Worm (Caenorhabditis elegans) whole organism, L1 larva: Measurements from ENCODE around the gene C16C10.9.

ENCODE experiments used
- C04F5.9 ChIP-seq: sonication (generic microtip); optimal IDR thresholded peaks from 2 replicates; lab custom pipeline; 2016; ENCODE audit warnings: missing genetic modification characterization, missing compliant biosample characterization
- C16A3.4 ChIP-seq: fragments of 150-350 bp; optimal IDR thresholded peaks from 2 replicates; lab custom pipeline; 2014; ENCODE audit warnings: missing biosample characterization, missing genetic modification characterization
- C34B4.2 ChIP-seq: sonication (generic microtip); optimal IDR thresholded peaks from 2 replicates; lab custom pipeline; 2017; ENCODE audit warnings: mild to moderate bottlenecking, missing genetic modification characterization, missing compliant biosample characterization
- F16B12.6 ChIP-seq: fragments of 150-350 bp; optimal IDR thresholded peaks from 2 replicates; lab custom pipeline; 2014; ENCODE audit warnings: missing biosample characterization, missing genetic modification characterization
- alr-1 ChIP-seq: fragments of 200-800 bp; sonication (Bioruptor generic); optimal IDR thresholded peaks from 2 replicates; lab custom pipeline; 2018; ENCODE audit warnings: borderline replicate concordance, mild to moderate bottlenecking, missing genetic modification characterization, missing compliant biosample characterization
- ama-1 ChIP-seq: fragments of 150-350 bp; optimal IDR thresholded peaks from 2 replicates; lab custom pipeline; 2014
- blmp-1 ChIP-seq: fragments of 150-350 bp; optimal IDR thresholded peaks from 2 replicates; lab custom pipeline; 2014; ENCODE audit warnings: missing biosample characterization, missing genetic modification characterization
- ceh-82 ChIP-seq, 3 experiments: fragments of 150-350 bp in 1 of 3; sonication (generic microtip) in 2 of 3; optimal IDR thresholded peaks; 2 replicates each; lab custom pipeline; 2014 to 2017; ENCODE audit warnings: missing biosample characterization in 3 of 3, missing genetic modification characterization in 3 of 3
- ceh-88 ChIP-seq: fragments of 200-800 bp; sonication (Bioruptor generic); IDR thresholded peaks from 2 replicates; pipeline ENCODE4 v1.3.6; 2022; ENCODE audit warnings: missing genetic modification characterization, missing compliant biosample characterization
- ceh-90 ChIP-seq: sonication (generic microtip); optimal IDR thresholded peaks from 2 replicates; lab custom pipeline; 2016; ENCODE audit warnings: missing genetic modification characterization, missing compliant biosample characterization
- ces-1 ChIP-seq: fragments of 150-350 bp; optimal IDR thresholded peaks from 2 replicates; lab custom pipeline; 2014; ENCODE audit warnings: missing biosample characterization, missing genetic modification reagents, missing genetic modification characterization
- dpl-1 ChIP-seq, 3 experiments: fragments of 150-350 bp in 2 of 3; sonication (generic microtip) in 1 of 3; optimal IDR thresholded peaks; 2 replicates each; lab custom pipeline; 2014 to 2017; ENCODE audit warnings: missing biosample characterization in 3 of 3, missing genetic modification characterization in 3 of 3, missing genetic modification reagents in 3 of 3
- egl-13 ChIP-seq: sonication (generic microtip); optimal IDR thresholded peaks from 2 replicates; lab custom pipeline; 2016; ENCODE audit warnings: missing genotype, missing genetic modification reagents, missing genetic modification characterization, missing compliant biosample characterization
- elt-2 ChIP-seq: sonication (generic microtip); optimal IDR thresholded peaks from 2 replicates; lab custom pipeline; 2016; ENCODE audit warnings: missing genetic modification characterization, mild to moderate bottlenecking, inconsistent platforms, missing compliant biosample characterization, missing genetic modification reagents
- ets-5 ChIP-seq: fragments of 200-800 bp; sonication (Bioruptor generic); IDR thresholded peaks from 2 replicates; pipeline ENCODE4 v1.3.6; 2022; ENCODE audit warnings: missing genetic modification characterization, missing compliant biosample characterization
- fkh-8 ChIP-seq: sonication (generic microtip); optimal IDR thresholded peaks from 2 replicates; lab custom pipeline; 2016; ENCODE audit warnings: mild to moderate bottlenecking, missing genetic modification characterization, missing compliant biosample characterization
- fos-1 ChIP-seq: fragments of 150-350 bp; optimal IDR thresholded peaks from 2 replicates; lab custom pipeline; 2014; ENCODE audit warnings: missing biosample characterization, missing genetic modification characterization
- grh-1 ChIP-seq: fragments of 200-800 bp; sonication (Bioruptor generic); IDR thresholded peaks from 2 replicates; pipeline ENCODE4 v1.3.6; 2022; ENCODE audit warnings: missing genetic modification reagents, missing genetic modification characterization, missing compliant biosample characterization
- hlh-4 ChIP-seq: sonication (generic microtip); optimal IDR thresholded peaks from 2 replicates; lab custom pipeline; 2016; ENCODE audit warnings: mild to moderate bottlenecking, missing genetic modification characterization, missing compliant biosample characterization
- lin-14 ChIP-seq: fragments of 200-800 bp; sonication (Bioruptor generic); optimal IDR thresholded peaks from 2 replicates; lab custom pipeline; 2018; ENCODE audit warnings: mild to moderate bottlenecking, missing genetic modification characterization, moderate library complexity, missing compliant biosample characterization
- lin-15B ChIP-seq: fragments of 150-350 bp; sonication (generic microtip); optimal IDR thresholded peaks from 3 replicates; lab custom pipeline; 2014; ENCODE audit warnings: missing biosample characterization, missing genetic modification characterization
- lir-3 ChIP-seq: sonication (generic microtip); optimal IDR thresholded peaks from 2 replicates; lab custom pipeline; 2016; ENCODE audit warnings: mild to moderate bottlenecking, missing genetic modification characterization, moderate library complexity, missing compliant biosample characterization; ENCODE audit not compliant: poor library complexity
- lsy-2 ChIP-seq, 2 experiments: fragments of 150-350 bp; optimal IDR thresholded peaks; 2 replicates each; lab custom pipeline; 2014; ENCODE audit warnings: missing biosample characterization in 2 of 2, missing genetic modification characterization in 2 of 2
- mab-9 ChIP-seq: fragments of 200-800 bp; sonication (Bioruptor generic); IDR thresholded peaks from 2 replicates; pipeline ENCODE4 v1.3.6; 2022; ENCODE audit warnings: missing genetic modification reagents, missing genetic modification characterization, missing compliant biosample characterization
- mef-2 ChIP-seq: fragments of 150-350 bp; optimal IDR thresholded peaks from 2 replicates; lab custom pipeline; 2014; ENCODE audit warnings: missing biosample characterization, missing genetic modification characterization
- nhr-20 ChIP-seq: sonication (generic microtip); optimal IDR thresholded peaks from 2 replicates; lab custom pipeline; 2016; ENCODE audit warnings: mild to moderate bottlenecking, missing genetic modification characterization, missing compliant biosample characterization
- nhr-28 ChIP-seq: fragments of 150-350 bp; optimal IDR thresholded peaks from 2 replicates; lab custom pipeline; 2014; ENCODE audit warnings: missing biosample characterization, missing genetic modification characterization
- nhr-76 ChIP-seq: sonication (generic microtip); optimal IDR thresholded peaks from 2 replicates; lab custom pipeline; 2017; ENCODE audit warnings: missing biosample characterization, missing genetic modification characterization
- nhr-77 ChIP-seq: fragments of 150-350 bp; optimal IDR thresholded peaks from 2 replicates; lab custom pipeline; 2014; ENCODE audit warnings: missing biosample characterization, missing genetic modification characterization
- nhr-84 ChIP-seq: sonication (generic microtip); optimal IDR thresholded peaks from 2 replicates; lab custom pipeline; 2017; ENCODE audit warnings: missing biosample characterization, missing genetic modification characterization
- nhr-85 ChIP-seq: sonication (generic microtip); peaks from one replicate; lab custom pipeline; 2016; ENCODE audit warnings: missing genetic modification characterization, inconsistent platforms, missing compliant biosample characterization
- pag-3 ChIP-seq: sonication (generic microtip); optimal IDR thresholded peaks from 2 replicates; lab custom pipeline; 2017; ENCODE audit warnings: missing genetic modification characterization, mild to moderate bottlenecking, missing compliant biosample characterization, antibody characterized with exemption, borderline replicate concordance; ENCODE audit not compliant: insufficient read depth
- pax-3 ChIP-seq: fragments of 200-800 bp; sonication (Bioruptor generic); optimal IDR thresholded peaks from 2 replicates; lab custom pipeline; 2018; ENCODE audit warnings: mild to moderate bottlenecking, missing genetic modification characterization, moderate library complexity, missing compliant biosample characterization
- pqm-1 ChIP-seq: sonication (generic microtip); optimal IDR thresholded peaks from 3 replicates; lab custom pipeline; 2017; ENCODE audit warnings: missing biosample characterization, missing genetic modification characterization
- rnt-1 ChIP-seq: sonication (generic microtip); optimal IDR thresholded peaks from 2 replicates; lab custom pipeline; 2016; ENCODE audit warnings: mild to moderate bottlenecking, missing genetic modification characterization, moderate library complexity, missing compliant biosample characterization
- skn-1 ChIP-seq: fragments of 150-350 bp; optimal IDR thresholded peaks from 2 replicates; lab custom pipeline; 2014; ENCODE audit warnings: missing biosample characterization, missing genetic modification characterization
- snu-23 ChIP-seq: sonication (generic microtip); optimal IDR thresholded peaks from 2 replicates; lab custom pipeline; 2016; ENCODE audit warnings: missing genetic modification characterization, missing compliant biosample characterization
- sox-4 ChIP-seq: sonication (generic microtip); optimal IDR thresholded peaks from 2 replicates; lab custom pipeline; 2016; ENCODE audit warnings: missing genetic modification characterization, missing compliant biosample characterization
- sptf-1 ChIP-seq: fragments of 150-350 bp; optimal IDR thresholded peaks from 2 replicates; lab custom pipeline; 2014; ENCODE audit warnings: missing biosample characterization, missing genetic modification characterization
- sup-37 ChIP-seq: fragments of 200-800 bp; sonication (Bioruptor generic); optimal IDR thresholded peaks from 2 replicates; lab custom pipeline; 2018; ENCODE audit warnings: mild to moderate bottlenecking, missing genetic modification characterization, missing compliant biosample characterization
- swsn-7 ChIP-seq: sonication (generic microtip); optimal IDR thresholded peaks from 2 replicates; lab custom pipeline; 2016; ENCODE audit warnings: missing genetic modification characterization, missing compliant biosample characterization
- tbx-2 ChIP-seq: sonication (generic microtip); optimal IDR thresholded peaks from 2 replicates; lab custom pipeline; 2016; ENCODE audit warnings: missing genetic modification characterization, missing compliant biosample characterization
- tlp-1 ChIP-seq: fragments of 150-350 bp; optimal IDR thresholded peaks from 2 replicates; lab custom pipeline; 2014; ENCODE audit warnings: missing biosample characterization, missing genetic modification characterization
- unc-130 ChIP-seq: fragments of 150-350 bp; optimal IDR thresholded peaks from 2 replicates; lab custom pipeline; 2017; ENCODE audit warnings: missing biosample characterization, missing genetic modification characterization, inconsistent platforms
- unc-30 ChIP-seq: sonication (generic microtip); optimal IDR thresholded peaks from 2 replicates; lab custom pipeline; 2017; ENCODE audit warnings: missing biosample characterization, missing genetic modification characterization
- unc-62 ChIP-seq: fragments of 150-350 bp; optimal IDR thresholded peaks from 2 replicates; lab custom pipeline; 2014; ENCODE audit warnings: missing biosample characterization, missing genetic modification reagents, missing genetic modification characterization
- xbp-1 ChIP-seq: sonication (generic microtip); optimal IDR thresholded peaks from 2 replicates; lab custom pipeline; 2016; ENCODE audit warnings: missing genetic modification characterization, missing compliant biosample characterization
- zip-4 ChIP-seq: fragments of 200-800 bp; sonication (Bioruptor generic); optimal IDR thresholded peaks from 2 replicates; lab custom pipeline; 2018; ENCODE audit warnings: mild to moderate bottlenecking, missing genetic modification characterization, moderate library complexity, missing compliant biosample characterization
- ztf-4 ChIP-seq: fragments of 150-350 bp; optimal IDR thresholded peaks from 2 replicates; lab custom pipeline; 2014; ENCODE audit warnings: missing biosample characterization, missing genetic modification characterization

C16C10.9 gene

DNA sequence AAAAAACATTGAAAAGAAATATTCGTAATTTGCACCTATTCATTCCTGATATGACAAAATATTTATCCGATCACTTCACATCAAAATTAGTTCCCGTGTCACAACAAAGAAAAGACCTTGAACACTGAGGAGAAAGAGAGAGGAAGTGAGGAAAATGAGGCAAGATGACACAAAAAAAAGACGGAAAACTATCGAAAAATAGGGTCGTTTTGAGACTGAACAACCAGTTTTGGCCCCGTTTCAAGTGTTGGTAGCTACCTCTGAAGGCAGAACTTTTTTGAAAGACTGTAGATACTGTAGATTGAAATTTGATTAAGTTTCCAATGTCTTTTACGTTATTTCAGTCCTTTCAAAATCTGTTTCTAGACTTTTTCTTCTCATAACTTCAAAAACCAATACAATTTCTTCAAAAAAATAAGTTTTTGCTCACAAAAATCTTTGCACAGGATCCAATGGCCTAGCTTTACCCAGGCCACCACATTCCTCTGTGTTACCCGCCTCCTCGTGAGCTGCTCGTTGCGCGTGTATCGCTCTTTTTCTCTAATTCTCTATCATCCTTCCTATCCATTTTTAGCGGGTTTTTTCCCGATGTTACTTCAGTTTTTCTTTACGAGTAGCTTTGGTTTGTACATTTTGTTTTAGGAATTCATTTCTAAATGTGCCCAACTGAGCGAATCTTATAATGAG is 39.2 kb upstream of the C16C10.9 start (continued):
- TF ChIP-seq lir-3 (tag; lab: Kevin White, UChicago) (peak; percentile 88), swsn-7 (peak; percentile 55), hlh-4 (tag; lab: Kevin White, UChicago) (no peak), C34B4.2 (tag; lab: Kevin White, UChicago) (no peak), unc-30 (no peak), mef-2 (no peak), egl-13 (tag; lab: Kevin White, UChicago) (peak; percentile 24), elt-2 (tag; lab: Kevin White, UChicago) (no peak), lin-14 (peak; percentile 83), xbp-1 (tag; lab: Kevin White, UChicago) (no peak), ceh-90 (peak; percentile 82), unc-62 (GFP tag; lab: Kevin White, UChicago) (no peak), ama-1 (lab: Kevin White, UChicago) (no peak), tbx-2 (tag; lab: Kevin White, UChicago) (peak; percentile 65)

- TF ChIP-seq lsy-2 (tag; optimal IDR thresholded peaks at IDR 0.05; lab: Kevin White, UChicago), result peak; percentile 2 to 51
- peak; percentile 41 for TF ChIP-seq sup-37 (GFP tag; lab: Kevin White, UChicago)
- TF ChIP-seq ets-5 (GFP tag; lab: Robert Waterston, UW), result no peak
- TF ChIP-seq fkh-8 (tag; lab: Kevin White, UChicago), result no peak
- no peak for TF ChIP-seq sptf-1 (tag; lab: Kevin White, UChicago)
- TF ChIP-seq nhr-28 (tag; lab: Kevin White, UChicago), result no peak
- peak; percentile 95 for TF ChIP-seq ama-1 (lab: Kevin White, UChicago)
- no peak for TF ChIP-seq unc-62 (GFP tag; lab: Kevin White, UChicago)
- TF ChIP-seq sox-4 (tag; lab: Kevin White, UChicago), result no peak
- no peak for TF ChIP-seq mef-2
- peak; percentile 5 for TF ChIP-seq tbx-2 (tag; lab: Kevin White, UChicago)
- no peak for TF ChIP-seq ces-1 (GFP tag; lab: Kevin White, UChicago)
- TF ChIP-seq nhr-76, result no peak
- TF ChIP-seq C04F5.9, result no peak
- TF ChIP-seq nhr-84 (tag; lab: Kevin White, UChicago), result no peak
- no peak for TF ChIP-seq ceh-88 (GFP tag; lab: Robert Waterston, UW)
- peak; percentile 37 for TF ChIP-seq nhr-20 (tag; lab: Kevin White, UChicago)
- no peak for TF ChIP-seq nhr-77
- no peak for TF ChIP-seq pag-3 (tag; lab: Kevin White, UChicago)
- TF ChIP-seq pax-3 (tag; lab: Kevin White, UChicago), result peak; percentile 45
- no peak for TF ChIP-seq dpl-1 (GFP tag; optimal IDR thresholded peaks at IDR 0.05; lab: Kevin White, UChicago)
- TF ChIP-seq mab-9, result no peak
- TF ChIP-seq alr-1 (tag; lab: Kevin White, UChicago), result no peak
- no peak; the same call in 1 of the 2 replicates for TF ChIP-seq grh-1 (GFP tag; lab: Robert Waterston, UW)
- no peak for TF ChIP-seq tlp-1 (tag; lab: Kevin White, UChicago)
- peak; percentile 28 for TF ChIP-seq zip-4
- TF ChIP-seq ztf-4, result peak; percentile 72
- no peak for TF ChIP-seq F16B12.6 (tag; lab: Kevin White, UChicago)
- TF ChIP-seq rnt-1 (tag; lab: Kevin White, UChicago), result peak; percentile 53
- TF ChIP-seq nhr-85 (tag; lab: Kevin White, UChicago), result peak; percentile 80
- no peak for TF ChIP-seq ceh-82 (tag; optimal IDR thresholded peaks at IDR 0.05; lab: Kevin White, UChicago)
- TF ChIP-seq pqm-1, result no peak
- no peak for TF ChIP-seq ceh-90
- TF ChIP-seq xbp-1 (tag; lab: Kevin White, UChicago), result no peak
- peak; percentile 35 for TF ChIP-seq fos-1
- TF ChIP-seq unc-130 (tag; lab: Kevin White, UChicago), result peak; percentile 13
- no peak for TF ChIP-seq lin-15B (tag; lab: Kevin White, UChicago)
- TF ChIP-seq egl-13 (tag; lab: Kevin White, UChicago), result no peak
- peak; percentile 43 for TF ChIP-seq C16A3.4 (tag; lab: Kevin White, UChicago)
- peak; percentile 77 for TF ChIP-seq blmp-1
- TF ChIP-seq skn-1 (tag; lab: Kevin White, UChicago), result no peak
- TF ChIP-seq snu-23 (GFP tag; lab: Kevin White, UChicago), result peak; percentile 49
- no peak for TF ChIP-seq hlh-4 (tag; lab: Kevin White, UChicago)
Observed at ce11 chrIII:4195306-4196008, 38.3 kb upstream of the C16C10.9 start.
